Worm (Caenorhabditis elegans): ENCODE results near the gene C37C3.1.
A peak's percentile ranks its signal among the peaks of the same experiment; 100 is the strongest.

The C37C3.1 gene

DNA sequence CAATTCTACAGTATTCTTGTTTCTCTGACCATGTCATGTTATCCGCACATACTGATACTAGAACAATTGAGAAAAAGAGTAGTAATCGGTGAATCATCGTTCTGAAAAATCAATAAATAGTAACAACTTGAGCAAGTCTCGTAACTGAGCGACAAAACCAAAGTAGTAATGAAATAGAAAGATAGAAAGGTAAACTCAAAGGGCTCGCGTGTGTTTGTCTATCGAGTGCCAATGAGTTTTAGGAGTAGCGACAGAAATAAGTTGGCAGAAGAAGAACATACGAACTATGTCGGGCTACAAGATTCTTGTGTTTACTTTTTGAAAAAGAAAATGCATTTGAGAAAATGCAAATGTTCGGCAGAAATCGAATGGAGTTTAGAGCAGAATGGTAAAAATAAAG, 18.3 kb upstream of the C37C3.1 start, which contains the start of gene C37C3.12:
TSS of gene C37C3.12 (minus strand) at position 101 of the 400 bp plus-strand sequence.
- TF ChIP-seq pha-4 (tag; optimal IDR thresholded peaks at IDR 0.05) (peak; percentile 78), nhr-237 (tag; optimal IDR thresholded peaks at IDR 0.05) (no peak)

DNA sequence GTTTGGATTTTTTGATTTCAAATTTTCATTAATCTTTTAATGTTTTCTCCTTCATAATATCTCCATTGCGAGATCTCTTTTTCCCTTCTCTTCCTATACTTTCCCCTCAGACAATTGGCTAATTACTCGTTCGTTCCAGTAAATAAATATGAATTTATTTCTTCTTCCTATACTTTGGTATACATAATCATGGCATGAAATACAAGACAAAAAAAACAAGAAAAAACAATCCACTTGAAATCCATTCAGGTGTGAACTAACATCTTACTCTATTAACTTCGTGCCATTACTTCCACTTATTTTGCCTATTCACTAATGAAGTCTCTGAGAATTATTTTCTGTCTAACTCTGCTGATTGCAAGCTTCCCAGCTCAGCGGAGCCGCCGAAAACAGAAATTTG, 15.5 kb upstream of the C37C3.1 start, which contains the start of gene grd-8:
TSS of gene grd-8 (plus strand) at position 301 of the 400 bp plus-strand sequence.
- TF ChIP-seq elt-1 (tag; optimal IDR thresholded peaks at IDR 0.05) (no peak), nhr-43 (tag; optimal IDR thresholded peaks at IDR 0.05; ENCODE audit: poor library complexity, severe bottlenecking) (no peak), nhr-77 (tag; optimal IDR thresholded peaks at IDR 0.05) (no peak), R02D3.7 (tag; optimal IDR thresholded peaks at IDR 0.05) (no peak), unc-62 (GFP tag; optimal IDR thresholded peaks at IDR 0.05) (no peak), nfya-1 (tag; optimal IDR thresholded peaks at IDR 0.05; ENCODE audit: insufficient read depth) (no peak)

DNA sequence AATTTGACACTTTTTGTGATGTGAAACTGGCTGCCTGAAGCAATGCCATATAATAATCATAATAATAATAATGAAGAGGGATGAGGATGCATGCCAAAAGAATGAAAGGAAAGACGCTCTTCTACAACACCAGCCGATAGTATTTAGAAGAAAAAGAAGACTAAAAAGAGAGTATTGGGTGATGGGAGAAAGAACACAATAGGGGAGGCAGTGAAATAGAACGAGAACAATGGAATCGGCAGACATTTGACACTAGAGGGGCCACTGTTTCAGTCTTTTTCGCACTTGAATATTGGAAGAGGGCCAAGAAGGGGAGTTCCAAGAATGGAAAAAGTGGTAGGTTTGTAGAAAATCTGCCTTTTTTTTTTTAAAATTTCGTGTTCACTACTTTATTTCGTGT, 10.6 kb upstream of the C37C3.1 start, which contains the start of gene memo-1:
TSS of gene memo-1 (minus strand) at position 2 of the 400 bp plus-strand sequence.
- no peak for TF ChIP-seq ceh-9 (tag; optimal IDR thresholded peaks at IDR 0.05)
- TF ChIP-seq ztf-11 (tag; optimal IDR thresholded peaks at IDR 0.05) = no peak
- no peak for TF ChIP-seq egl-5 (tag; optimal IDR thresholded peaks at IDR 0.05)
- TF ChIP-seq nhr-11 (tag; optimal IDR thresholded peaks at IDR 0.05) = no peak
- no peak for TF ChIP-seq skn-1 (tag; optimal IDR thresholded peaks at IDR 0.05)
- TF ChIP-seq pha-4 (tag; optimal IDR thresholded peaks at IDR 0.05) = no peak
- TF ChIP-seq elt-2 (tag; optimal IDR thresholded peaks at IDR 0.05) = no peak
- TF ChIP-seq egl-27 (tag; optimal IDR thresholded peaks at IDR 0.05) = no peak
- TF ChIP-seq snpc-4 (tag; optimal IDR thresholded peaks at IDR 0.05) = no peak
- TF ChIP-seq mdl-1 (tag; optimal IDR thresholded peaks at IDR 0.05) = no peak
- no peak for TF ChIP-seq hmg-11 (tag; optimal IDR thresholded peaks at IDR 0.05)
- no peak for TF ChIP-seq fkh-2 (tag; optimal IDR thresholded peaks at IDR 0.05)
- TF ChIP-seq eor-1 (tag; optimal IDR thresholded peaks at IDR 0.05) = no peak
- TF ChIP-seq ama-1 (optimal IDR thresholded peaks at IDR 0.05) = no peak
- TF ChIP-seq elt-3 (tag; optimal IDR thresholded peaks at IDR 0.05) = no peak
- TF ChIP-seq elt-1 (tag; optimal IDR thresholded peaks at IDR 0.05) = no peak
- no peak for TF ChIP-seq nhr-12 (tag; optimal IDR thresholded peaks at IDR 0.05)
- TF ChIP-seq lin-15B (tag; optimal IDR thresholded peaks at IDR 0.05) = no peak
- no peak for TF ChIP-seq nhr-43 (tag; optimal IDR thresholded peaks at IDR 0.05; ENCODE audit: poor library complexity, severe bottlenecking)
- no peak for TF ChIP-seq lin-39 (tag; optimal IDR thresholded peaks at IDR 0.05)

- TF ChIP-seq lin-39 (tag; optimal IDR thresholded peaks at IDR 0.05) = peak; percentile 32
- peak; percentile 88 for TF ChIP-seq pha-4 (tag; optimal IDR thresholded peaks at IDR 0.05)
- TF ChIP-seq ceh-16 (tag; optimal IDR thresholded peaks at IDR 0.05) = no peak
Measured at ce11 chrV:7847687-7848086, 10.1 kb upstream of the C37C3.1 start.

ce11 chrV:7848251-7848650, 9.5 kb upstream of the C37C3.1 start:
- TF ChIP-seq hmg-11 (tag; optimal IDR thresholded peaks at IDR 0.05) (peak; percentile 38), pha-4 (tag; optimal IDR thresholded peaks at IDR 0.05) (peak; percentile 45), nhr-23 (tag; optimal IDR thresholded peaks at IDR 0.05) (peak; percentile 15), elt-2 (tag; optimal IDR thresholded peaks at IDR 0.05) (peak; percentile 31), ama-1 (optimal IDR thresholded peaks at IDR 0.05) (peak; percentile 8), tbx-2 (tag; optimal IDR thresholded peaks at IDR 0.05) (no peak)

- TF ChIP-seq nhr-43 (tag; optimal IDR thresholded peaks at IDR 0.05; ENCODE audit: poor library complexity, severe bottlenecking) = no peak
- no peak for TF ChIP-seq nhr-237 (tag; optimal IDR thresholded peaks at IDR 0.05)
- TF ChIP-seq ceh-82 (tag; optimal IDR thresholded peaks at IDR 0.05) = no peak
- TF ChIP-seq aly-2 (tag; optimal IDR thresholded peaks at IDR 0.05) = no peak
- TF ChIP-seq ceh-28 (tag; optimal IDR thresholded peaks at IDR 0.05) = no peak
- TF ChIP-seq elt-2 (tag; optimal IDR thresholded peaks at IDR 0.05) = no peak
- TF ChIP-seq daf-12 (tag; optimal IDR thresholded peaks at IDR 0.05) = no peak
- no peak for TF ChIP-seq jun-1 (tag; optimal IDR thresholded peaks at IDR 0.05)
- no peak for TF ChIP-seq lsy-12 (tag; optimal IDR thresholded peaks at IDR 0.05)
- no peak for TF ChIP-seq pha-4 (tag; optimal IDR thresholded peaks at IDR 0.05)
- no peak for TF ChIP-seq nhr-28 (tag; optimal IDR thresholded peaks at IDR 0.05)
- TF ChIP-seq ceh-16 (tag; optimal IDR thresholded peaks at IDR 0.05) = no peak
- TF ChIP-seq hmg-11 (tag; optimal IDR thresholded peaks at IDR 0.05) = no peak
- TF ChIP-seq R02D3.7 (tag; optimal IDR thresholded peaks at IDR 0.05) = no peak
Measured at ce11 chrV:7852078-7852477, 5.7 kb upstream of the C37C3.1 start.
